Worm (Caenorhabditis elegans) whole organism, L2 larva: Measurements from ENCODE around the gene F21D12.2.

ENCODE experiments used
- blmp-1 ChIP-seq: sonication (generic microtip); optimal IDR thresholded peaks from 2 replicates; lab custom pipeline; 2017; ENCODE audit warnings: missing genetic modification characterization, mild to moderate bottlenecking, missing compliant biosample characterization, antibody characterized with exemption, moderate library complexity; ENCODE audit not compliant: insufficient read depth
- egl-27 ChIP-seq: sonication (generic microtip); optimal IDR thresholded peaks from 3 replicates; lab custom pipeline; 2017; ENCODE audit warnings: missing biosample characterization, missing genetic modification reagents, missing genetic modification characterization
- elt-3 ChIP-seq: sonication (generic microtip); optimal IDR thresholded peaks from 2 replicates; lab custom pipeline; 2017; ENCODE audit warnings: missing biosample characterization, missing genetic modification characterization
- fos-1 ChIP-seq: fragments of 150-350 bp; optimal IDR thresholded peaks from 2 replicates; lab custom pipeline; 2014; ENCODE audit warnings: missing biosample characterization, missing genetic modification characterization
- mab-5 ChIP-seq: fragments of 150-350 bp; optimal IDR thresholded peaks from 2 replicates; lab custom pipeline; 2014; ENCODE audit warnings: missing biosample characterization, missing genetic modification characterization
- nhr-12 ChIP-seq: fragments of 150-350 bp; optimal IDR thresholded peaks from 2 replicates; lab custom pipeline; 2014; ENCODE audit warnings: missing biosample characterization, missing genetic modification characterization
- zag-1 ChIP-seq: fragments of 150-350 bp; optimal IDR thresholded peaks from 2 replicates; lab custom pipeline; 2014; ENCODE audit warnings: missing biosample characterization, missing genetic modification characterization

DNA sequence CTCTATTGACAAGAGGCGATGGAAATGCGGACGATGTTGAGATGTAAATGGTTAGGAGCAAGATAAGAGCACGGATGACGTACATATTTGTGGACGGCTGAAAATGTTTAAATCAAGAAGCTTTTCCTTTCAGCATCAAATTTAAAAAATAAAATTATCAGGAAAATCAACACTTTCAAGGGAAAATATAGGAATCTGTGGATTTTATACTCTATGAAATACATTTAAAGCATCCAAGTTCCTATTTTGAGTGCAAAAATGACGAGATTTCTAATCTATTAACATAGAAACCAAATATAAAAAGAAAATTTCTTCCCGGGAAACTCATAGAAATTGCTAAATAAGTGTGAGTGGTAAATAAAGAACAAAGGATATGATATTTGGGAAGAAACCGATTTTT lies 3.5 kb upstream of the F21D12.2 start, which contains the start of gene F45E12.6:
- TF ChIP-seq fos-1 (tag; lab: Kevin White, UChicago) (no peak), blmp-1 (tag; lab: Kevin White, UChicago) (no peak), egl-27 (tag; lab: Kevin White, UChicago) (no peak), mab-5 (tag; lab: Kevin White, UChicago) (no peak), zag-1 (tag; lab: Kevin White, UChicago) (no peak), elt-3 (tag; lab: Kevin White, UChicago) (no peak), nhr-12 (tag; lab: Kevin White, UChicago) (no peak)
